Worm (Caenorhabditis elegans): Measurements from ENCODE around the gene fbxa-15.

DNA sequence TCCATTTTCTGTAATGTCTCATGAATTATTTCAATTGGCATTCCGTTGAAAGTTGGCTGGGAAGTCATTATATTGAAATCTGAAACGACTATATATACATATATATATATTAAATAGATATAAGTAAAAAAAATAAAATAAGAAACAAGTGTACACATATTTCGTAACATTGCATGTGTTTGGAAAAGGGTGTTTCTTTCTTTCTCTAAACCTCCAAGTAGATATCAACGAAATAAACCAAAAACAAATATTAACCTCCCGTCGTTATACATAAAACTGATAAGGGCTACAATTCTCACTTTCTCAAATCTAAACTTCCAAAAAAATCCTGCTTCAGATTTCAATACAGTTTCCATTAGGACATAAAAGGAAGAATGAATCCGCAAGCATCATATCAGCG is 13.3 kb downstream of the fbxa-15 start, which contains the start of gene fbxa-79:
- TF ChIP-seq ama-1 (optimal IDR thresholded peaks at IDR 0.05) (no peak), F13C5.2 (tag; optimal IDR thresholded peaks at IDR 0.05) (no peak), B0310.2 (tag; optimal IDR thresholded peaks at IDR 0.05) (no peak), sea-1 (GFP tag; conservative IDR thresholded peaks at IDR 0.05) (no peak), hmbx-1 (tag; optimal IDR thresholded peaks at IDR 0.05) (no peak), flt-1 (GFP tag; IDR thresholded peaks at IDR 0.05) (no peak)
